Worm (Caenorhabditis elegans): Measurements from ENCODE around the gene csq-1.

csq-1 gene

ce11 chrX:14736955-14737621 is 52.4 kb downstream of the csq-1 start (continued):
- TF ChIP-seq elt-1 (tag; optimal IDR thresholded peaks at IDR 0.05), result no peak
- no peak for TF ChIP-seq ZK546.5 (tag; optimal IDR thresholded peaks at IDR 0.05)
- no peak for TF ChIP-seq nhr-237 (tag; optimal IDR thresholded peaks at IDR 0.05)
- no peak for TF ChIP-seq nhr-10 (tag; optimal IDR thresholded peaks at IDR 0.05)
- no peak for TF ChIP-seq crh-2 (tag; optimal IDR thresholded peaks at IDR 0.05)
- TF ChIP-seq gmeb-1 (tag; optimal IDR thresholded peaks at IDR 0.05), result peak; percentile 12
- TF ChIP-seq lin-11 (tag; optimal IDR thresholded peaks at IDR 0.05), result no peak

ce11 chrX:14737623-14738022 is 52.9 kb downstream of the csq-1 start:
- TF ChIP-seq sem-4 (tag; optimal IDR thresholded peaks at IDR 0.05) (no peak), ceh-82 (tag; optimal IDR thresholded peaks at IDR 0.05) (no peak), nhr-6 (tag; optimal IDR thresholded peaks at IDR 0.05) (no peak), ceh-16 (tag; optimal IDR thresholded peaks at IDR 0.05) (no peak), ztf-4 (tag; optimal IDR thresholded peaks at IDR 0.05) (no peak), unc-39 (tag; optimal IDR thresholded peaks at IDR 0.05) (no peak), C34F6.9 (tag; optimal IDR thresholded peaks at IDR 0.05) (no peak), fos-1 (tag; optimal IDR thresholded peaks at IDR 0.05) (no peak)

Measured in whole organism, L2 larva.